Worm (Caenorhabditis elegans): Measurements from ENCODE around the gene C49C8.2.
A peak's percentile ranks its signal among the peaks of the same experiment; 100 is the strongest.

The C49C8.2 gene

DNA sequence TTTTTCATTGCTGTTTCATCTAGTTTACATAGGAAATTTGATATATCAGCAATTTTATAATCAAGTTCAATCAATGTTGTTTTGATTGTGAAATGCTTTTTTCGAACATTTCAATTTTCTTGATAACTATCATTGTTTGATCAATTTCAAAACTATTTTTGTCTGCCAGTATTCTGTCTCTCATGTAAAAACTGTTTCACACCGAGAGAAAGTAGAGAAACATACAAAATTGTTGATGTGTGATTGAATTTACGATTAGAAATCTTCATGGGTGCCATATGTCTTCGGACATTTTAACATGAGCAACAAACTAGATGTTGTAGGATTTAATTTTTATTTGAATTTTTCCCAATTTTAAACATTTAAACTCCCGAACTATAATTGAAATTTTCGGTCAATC is at the start of gene C49C8.2:
TSS of gene C49C8.2 (plus strand) at position 393 of the 400 bp plus-strand sequence.
- TF ChIP-seq elt-2 (tag; optimal IDR thresholded peaks at IDR 0.05) (peak; percentile 56), ama-1 (optimal IDR thresholded peaks at IDR 0.05) (no peak), fkh-10 (GFP tag; optimal IDR thresholded peaks at IDR 0.05) (no peak), pha-4 (tag; optimal IDR thresholded peaks at IDR 0.05) (peak; percentile 60)

ce11 chrIV:8602877-8603276 is 48.0 kb upstream of the C49C8.2 start, which contains the start of gene Y59H11AR.10:
TSS of gene Y59H11AR.10 (plus strand) at chrIV:8603177.
- TF ChIP-seq ztf-11 (tag; optimal IDR thresholded peaks at IDR 0.05) (no peak), egl-27 (tag; optimal IDR thresholded peaks at IDR 0.05) (no peak), nhr-237 (tag; optimal IDR thresholded peaks at IDR 0.05) (no peak), egl-5 (tag; optimal IDR thresholded peaks at IDR 0.05) (no peak), nfya-1 (tag; optimal IDR thresholded peaks at IDR 0.05; ENCODE audit: insufficient read depth) (no peak), unc-39 (tag; optimal IDR thresholded peaks at IDR 0.05) (no peak), nhr-23 (tag; optimal IDR thresholded peaks at IDR 0.05) (no peak), R02D3.7 (tag; optimal IDR thresholded peaks at IDR 0.05) (no peak), hmg-11 (tag; optimal IDR thresholded peaks at IDR 0.05) (no peak), fkh-2 (tag; optimal IDR thresholded peaks at IDR 0.05) (no peak), daf-12 (tag; optimal IDR thresholded peaks at IDR 0.05) (no peak), fkh-10 (GFP tag; optimal IDR thresholded peaks at IDR 0.05) (no peak), aly-2 (tag; optimal IDR thresholded peaks at IDR 0.05) (no peak), ceh-9 (tag; optimal IDR thresholded peaks at IDR 0.05) (no peak), lsy-12 (tag; optimal IDR thresholded peaks at IDR 0.05) (no peak), elt-1 (tag; optimal IDR thresholded peaks at IDR 0.05) (no peak), pha-4 (tag; optimal IDR thresholded peaks at IDR 0.05) (no peak), nhr-77 (tag; optimal IDR thresholded peaks at IDR 0.05) (no peak)

DNA sequence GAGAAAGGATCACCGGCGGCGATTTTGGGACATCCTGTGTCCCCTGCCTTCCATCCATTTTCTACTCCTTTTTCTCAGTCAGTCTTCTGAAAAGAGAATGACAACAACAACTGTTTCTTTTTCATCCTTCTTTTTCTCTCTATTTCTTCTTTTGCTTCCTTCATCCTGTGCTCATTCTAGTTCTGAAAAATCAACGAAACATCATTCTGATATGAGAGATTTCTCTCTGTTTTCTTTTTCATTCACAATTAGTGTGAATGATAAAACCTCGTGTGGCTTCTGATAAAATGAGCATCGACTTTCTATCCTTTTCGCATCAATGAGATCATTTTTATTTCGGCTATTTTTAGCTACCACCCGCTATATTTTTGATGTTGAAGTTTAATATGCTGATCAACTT is 45.7 kb upstream of the C49C8.2 start:
- no peak for TF ChIP-seq nhr-77 (tag; optimal IDR thresholded peaks at IDR 0.05)
- TF ChIP-seq nhr-11 (tag; optimal IDR thresholded peaks at IDR 0.05): peak; percentile 53
- no peak for TF ChIP-seq nhr-28 (tag; optimal IDR thresholded peaks at IDR 0.05)

DNA sequence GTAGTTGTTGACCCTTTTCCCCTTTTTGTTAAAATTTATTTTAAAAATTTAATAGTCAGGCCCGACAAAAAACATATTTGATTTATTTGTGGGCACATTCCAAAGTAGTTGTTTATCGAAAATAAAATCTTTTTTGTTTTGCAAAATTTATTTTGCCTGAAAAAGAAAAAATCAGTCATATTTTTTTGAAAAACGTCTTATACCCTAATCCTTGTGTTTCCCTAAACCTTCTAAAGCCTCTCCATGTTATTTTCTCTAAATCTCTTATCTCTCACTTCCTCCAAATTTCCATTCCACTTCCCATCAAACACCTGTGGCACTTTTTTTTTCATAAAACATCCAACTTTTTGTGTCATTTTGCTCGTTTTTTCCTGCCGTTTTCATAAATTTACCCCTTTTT is 42.7 kb upstream of the C49C8.2 start:
- TF ChIP-seq sea-2 (GFP tag; optimal IDR thresholded peaks at IDR 0.05): no peak
- peak; percentile 63 for TF ChIP-seq elt-1 (tag; optimal IDR thresholded peaks at IDR 0.05)
- TF ChIP-seq mdl-1 (tag; optimal IDR thresholded peaks at IDR 0.05): no peak
- no peak for TF ChIP-seq ceh-16 (tag; optimal IDR thresholded peaks at IDR 0.05)
- TF ChIP-seq nhr-67 (tag; optimal IDR thresholded peaks at IDR 0.05): no peak
- TF ChIP-seq nhr-77 (tag; optimal IDR thresholded peaks at IDR 0.05): no peak
- TF ChIP-seq fos-1 (tag; optimal IDR thresholded peaks at IDR 0.05): no peak
- no peak for TF ChIP-seq nhr-12 (tag; optimal IDR thresholded peaks at IDR 0.05)

DNA sequence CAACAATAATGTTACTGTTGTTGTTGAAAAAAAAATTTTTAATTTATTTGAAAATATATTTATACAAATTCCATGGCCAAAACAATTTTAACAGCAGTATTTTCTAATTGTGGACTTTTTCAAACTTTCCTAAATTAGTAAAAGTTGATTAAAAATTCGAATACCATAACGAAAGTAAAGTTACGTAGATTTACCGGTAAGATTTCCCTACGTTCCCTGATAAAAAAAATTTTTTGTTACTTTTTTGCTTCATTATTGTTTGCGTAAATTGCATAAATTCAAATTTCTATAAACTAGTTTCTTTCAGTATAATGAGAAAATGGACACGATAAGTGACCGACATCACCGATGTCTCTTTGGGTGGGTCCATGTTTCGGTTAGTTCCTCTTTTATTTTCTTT is 42.0 kb upstream of the C49C8.2 start, which contains the start of gene F42A9.6:
TSS of gene F42A9.6 (plus strand) at position 301 of the 400 bp plus-strand sequence.
- TF ChIP-seq lsy-12 (tag; optimal IDR thresholded peaks at IDR 0.05) (no peak), nhr-12 (tag; optimal IDR thresholded peaks at IDR 0.05) (no peak)

- no peak for TF ChIP-seq nhr-25 (tag; optimal IDR thresholded peaks at IDR 0.05)
- peak; percentile 91 for TF ChIP-seq pha-4 (tag; optimal IDR thresholded peaks at IDR 0.05)
- TF ChIP-seq ceh-9 (tag; optimal IDR thresholded peaks at IDR 0.05): no peak
- TF ChIP-seq pqm-1 (tag; optimal IDR thresholded peaks at IDR 0.05): peak; percentile 83
- peak; percentile 67 for TF ChIP-seq elt-2 (tag; optimal IDR thresholded peaks at IDR 0.05)
Measured at ce11 chrIV:8611886-8612542, 38.9 kb upstream of the C49C8.2 start, which contains the start of the genes F42A9.17 and cyp-33E2. TSS of gene F42A9.17 (minus strand) at chrIV:8611936. TSS of gene cyp-33E2 (plus strand) at chrIV:8612334.

DNA sequence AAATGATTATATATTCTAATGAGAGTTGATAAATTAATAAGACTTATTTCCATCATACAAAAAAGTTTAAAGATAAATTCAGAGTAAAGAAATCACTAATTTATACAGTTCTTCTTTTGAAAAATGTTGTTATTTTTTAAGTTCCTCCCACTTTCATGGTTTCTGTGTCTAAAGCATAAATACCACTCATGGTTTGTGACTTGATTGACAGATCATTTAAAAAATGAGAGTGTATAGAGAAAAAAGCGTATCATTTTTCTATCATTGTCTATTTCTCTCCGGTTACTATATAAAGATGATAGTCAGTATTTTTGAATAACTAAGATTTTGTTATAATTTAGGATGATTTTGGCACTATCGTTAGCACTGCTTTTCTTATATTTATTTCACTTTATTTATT is 36.2 kb upstream of the C49C8.2 start, which contains the start of gene cyp-33E3:
TSS of gene cyp-33E3 (plus strand) at position 316 of the 400 bp plus-strand sequence.
- no peak for TF ChIP-seq mdl-1 (tag; optimal IDR thresholded peaks at IDR 0.05)
- TF ChIP-seq unc-39 (tag; optimal IDR thresholded peaks at IDR 0.05): no peak
- no peak for TF ChIP-seq daf-12 (tag; optimal IDR thresholded peaks at IDR 0.05)
- no peak for TF ChIP-seq nhr-12 (tag; optimal IDR thresholded peaks at IDR 0.05)
- TF ChIP-seq elt-2 (tag; optimal IDR thresholded peaks at IDR 0.05): peak; percentile 17
- no peak for TF ChIP-seq elt-1 (tag; optimal IDR thresholded peaks at IDR 0.05)

Measured in whole organism, L3 larva.